Worm (Caenorhabditis elegans) whole organism, young adult: Measurements from ENCODE around the gene tag-196.

Source experiments
- B0261.1 ChIP-seq: sonication (generic microtip); optimal IDR thresholded peaks from 2 replicates; lab custom pipeline; 2016; ENCODE audit warnings: mild to moderate bottlenecking, missing genetic modification characterization, moderate library complexity, missing compliant biosample characterization
- C17E4.6 ChIP-seq: fragments of 200-800 bp; sonication (Bioruptor generic); IDR thresholded peaks from 2 replicates; pipeline ENCODE4 v1.3.6; 2022; ENCODE audit warnings: missing genetic modification reagents, missing genetic modification characterization, missing compliant biosample characterization
- F57A8.1 ChIP-seq: fragments of 200-800 bp; sonication (Bioruptor generic); optimal IDR thresholded peaks from 2 replicates; lab custom pipeline; 2018; ENCODE audit warnings: mild to moderate bottlenecking, missing genetic modification characterization, moderate library complexity, missing compliant biosample characterization
- F57C9.4 ChIP-seq: sonication (generic microtip); optimal IDR thresholded peaks from 2 replicates; lab custom pipeline; 2017; ENCODE audit warnings: mild to moderate bottlenecking, missing genetic modification characterization, missing compliant biosample characterization
- Y79H2A.3 ChIP-seq: fragments of 200-800 bp; sonication (Bioruptor generic); conservative IDR thresholded peaks from 2 replicates; pipeline ENCODE4 v1.3.6; 2022; ENCODE audit warnings: missing genetic modification reagents, missing genetic modification characterization, missing compliant biosample characterization
- ZK185.1 ChIP-seq: sonication (generic microtip); optimal IDR thresholded peaks from 2 replicates; lab custom pipeline; 2016; ENCODE audit warnings: mild to moderate bottlenecking, missing genetic modification characterization, missing compliant biosample characterization; ENCODE audit not compliant: poor library complexity, severe bottlenecking
- aptf-3 ChIP-seq: fragments of 200-800 bp; sonication (Bioruptor generic); IDR thresholded peaks from 2 replicates; pipeline ENCODE4 v1.3.6; 2022; ENCODE audit warnings: missing genetic modification characterization, missing compliant biosample characterization
- athp-1 ChIP-seq: sonication (generic microtip); optimal IDR thresholded peaks from 2 replicates; lab custom pipeline; 2017; ENCODE audit warnings: mild to moderate bottlenecking, missing genetic modification characterization, missing compliant biosample characterization
- attf-3 ChIP-seq: fragments of 200-800 bp; sonication (Bioruptor generic); conservative IDR thresholded peaks from 2 replicates; pipeline ENCODE4 v1.3.6; 2022; ENCODE audit warnings: missing genetic modification reagents, missing genetic modification characterization, missing compliant biosample characterization
- ceh-58 ChIP-seq: fragments of 200-800 bp; sonication (Bioruptor generic); IDR thresholded peaks from 2 replicates; pipeline ENCODE4 v1.3.6; 2022; ENCODE audit warnings: missing genetic modification characterization, missing compliant biosample characterization
- ceh-79 ChIP-seq: sonication (generic microtip); optimal IDR thresholded peaks from 2 replicates; lab custom pipeline; 2017; ENCODE audit warnings: mild to moderate bottlenecking, missing genetic modification characterization, missing compliant biosample characterization
- ceh-91 ChIP-seq: fragments of 200-800 bp; sonication (Bioruptor generic); IDR thresholded peaks from 2 replicates; pipeline ENCODE4 v1.3.6; 2022; ENCODE audit warnings: missing genetic modification reagents, missing genetic modification characterization, missing compliant biosample characterization
- efl-1 ChIP-seq: fragments of 150-350 bp; optimal IDR thresholded peaks from 2 replicates; lab custom pipeline; 2014; ENCODE audit warnings: missing biosample characterization, missing genetic modification reagents, missing genetic modification characterization
- ets-4 ChIP-seq: fragments of 200-800 bp; sonication (Bioruptor generic); optimal IDR thresholded peaks from 2 replicates; lab custom pipeline; 2018; ENCODE audit warnings: mild to moderate bottlenecking, missing genetic modification characterization, missing compliant biosample characterization
- let-526 ChIP-seq: fragments of 200-800 bp; sonication (Bioruptor generic); IDR thresholded peaks from 2 replicates; pipeline ENCODE4 v1.3.6; 2022; ENCODE audit warnings: missing genetic modification reagents, missing genetic modification characterization, missing compliant biosample characterization
- lin-26 ChIP-seq: fragments of 200-800 bp; sonication (Bioruptor generic); IDR thresholded peaks from 2 replicates; pipeline ENCODE4 v1.3.6; 2022; ENCODE audit warnings: missing genetic modification reagents, missing genetic modification characterization, missing compliant biosample characterization
- lir-1 ChIP-seq: fragments of 200-800 bp; sonication (Bioruptor generic); conservative IDR thresholded peaks from 2 replicates; pipeline ENCODE4 v1.3.6; 2022; ENCODE audit warnings: missing genetic modification reagents, missing genetic modification characterization, missing compliant biosample characterization
- lsy-27 ChIP-seq: sonication (generic microtip); optimal IDR thresholded peaks from 2 replicates; lab custom pipeline; 2017; ENCODE audit warnings: missing genetic modification characterization, mild to moderate bottlenecking, missing compliant biosample characterization, antibody characterized with exemption, missing genotype, borderline replicate concordance; ENCODE audit not compliant: insufficient read depth
- madf-10 ChIP-seq: sonication (generic microtip); optimal IDR thresholded peaks from 2 replicates; lab custom pipeline; 2016; ENCODE audit warnings: mild to moderate bottlenecking, missing genetic modification characterization, missing compliant biosample characterization
- mcd-1 ChIP-seq: fragments of 200-800 bp; sonication (Bioruptor generic); IDR thresholded peaks from 2 replicates; pipeline ENCODE4 v1.3.6; 2022; ENCODE audit warnings: missing genetic modification reagents, missing genetic modification characterization, missing compliant biosample characterization
- nfya-1 ChIP-seq: sonication (generic microtip); optimal IDR thresholded peaks from 2 replicates; lab custom pipeline; 2017; ENCODE audit warnings: antibody characterized with exemption, missing compliant biosample characterization, missing genetic modification characterization, borderline replicate concordance; ENCODE audit not compliant: insufficient read depth
- nhr-179 ChIP-seq: sonication (generic microtip); optimal IDR thresholded peaks from 2 replicates; lab custom pipeline; 2016; ENCODE audit warnings: mild to moderate bottlenecking, missing genetic modification characterization, missing compliant biosample characterization
- nhr-80 ChIP-seq: sonication (generic microtip); optimal IDR thresholded peaks from 2 replicates; lab custom pipeline; 2016; ENCODE audit warnings: missing genetic modification characterization, missing compliant biosample characterization
- nhr-90 ChIP-seq: sonication (generic microtip); optimal IDR thresholded peaks from 2 replicates; lab custom pipeline; 2016; ENCODE audit warnings: missing genotype, mild to moderate bottlenecking, missing genetic modification characterization, missing compliant biosample characterization
- pbrm-1 ChIP-seq: fragments of 200-800 bp; sonication (Bioruptor generic); IDR thresholded peaks from 2 replicates; pipeline ENCODE4 v1.3.6; 2022; ENCODE audit warnings: missing genetic modification reagents, missing genetic modification characterization, missing compliant biosample characterization
- pha-4 ChIP-seq: fragments of 150-350 bp; sonication (generic microtip); optimal IDR thresholded peaks from 2 replicates; lab custom pipeline; 2014; ENCODE audit warnings: missing biosample characterization, missing genetic modification reagents, missing genetic modification characterization
- snpc-1.1 ChIP-seq: sonication (generic microtip); optimal IDR thresholded peaks from 2 replicates; lab custom pipeline; 2017; ENCODE audit warnings: missing genetic modification characterization, mild to moderate bottlenecking, missing compliant biosample characterization, antibody characterized with exemption, moderate library complexity, missing genotype, missing genetic modification reagents; ENCODE audit not compliant: insufficient read depth
- somi-1 ChIP-seq: fragments of 200-800 bp; sonication (Bioruptor generic); optimal IDR thresholded peaks from 2 replicates; lab custom pipeline; 2018; ENCODE audit warnings: mild to moderate bottlenecking, missing genetic modification characterization, missing compliant biosample characterization
- sptf-2 ChIP-seq: fragments of 200-800 bp; sonication (Bioruptor generic); optimal IDR thresholded peaks from 2 replicates; lab custom pipeline; 2018; ENCODE audit warnings: mild to moderate bottlenecking, missing genetic modification characterization, missing compliant biosample characterization
- tbp1 ChIP-seq: fragments of 200-800 bp; sonication (Bioruptor generic); optimal IDR thresholded peaks from 2 replicates; lab custom pipeline; 2018; ENCODE audit warnings: mild to moderate bottlenecking, missing genetic modification characterization, missing compliant biosample characterization
- tbx-9 ChIP-seq: sonication (generic microtip); optimal IDR thresholded peaks from 2 replicates; lab custom pipeline; 2016; ENCODE audit warnings: borderline replicate concordance, missing genetic modification characterization, inconsistent platforms, missing compliant biosample characterization
- xnd-1 ChIP-seq: sonication (generic microtip); optimal IDR thresholded peaks from 2 replicates; lab custom pipeline; 2016; ENCODE audit warnings: missing genotype, missing genetic modification reagents, missing genetic modification characterization, missing compliant biosample characterization
- zfh-2 ChIP-seq: fragments of 200-800 bp; sonication (Bioruptor generic); conservative IDR thresholded peaks from 2 replicates; pipeline ENCODE4 v1.3.6; 2022; ENCODE audit warnings: missing genetic modification reagents, missing genetic modification characterization, missing compliant biosample characterization
- ztf-22 ChIP-seq: fragments of 200-800 bp; sonication (Bioruptor generic); optimal IDR thresholded peaks from 2 replicates; lab custom pipeline; 2018; ENCODE audit warnings: mild to moderate bottlenecking, missing genetic modification characterization, moderate library complexity, missing compliant biosample characterization
- ztf-25 ChIP-seq: fragments of 200-800 bp; sonication (Bioruptor generic); IDR thresholded peaks from 2 replicates; pipeline ENCODE4 v1.3.6; 2022; ENCODE audit warnings: missing genetic modification reagents, missing genetic modification characterization, missing compliant biosample characterization

tag-196 gene

DNA sequence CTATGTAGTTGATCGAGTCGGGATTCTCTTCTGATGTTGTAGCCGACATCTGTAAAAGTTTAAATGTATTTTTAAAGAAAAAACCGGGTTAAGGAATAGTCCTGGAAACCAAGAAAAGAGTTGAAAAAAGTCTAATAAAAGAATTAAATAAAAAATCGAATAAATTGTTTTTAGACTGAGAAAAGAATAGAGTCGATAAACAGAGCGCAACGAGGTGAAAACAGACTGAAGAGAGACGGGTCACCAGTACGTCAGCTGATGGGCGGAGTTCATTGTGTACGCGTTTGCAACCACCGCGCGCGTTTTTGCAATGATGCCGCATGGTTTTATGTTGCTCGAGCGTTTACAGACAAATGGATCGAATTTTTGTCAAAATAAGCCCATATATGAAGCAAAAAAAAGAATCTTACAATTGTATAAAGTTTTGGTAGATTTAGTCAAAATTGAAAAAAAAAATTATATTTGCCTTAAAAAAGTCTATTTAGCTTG, 36.6 kb downstream of the tag-196 start, which contains the start of gene atg-18 (continued):
- no peak for TF ChIP-seq lsy-27 (tag; lab: Kevin White, UChicago)

DNA sequence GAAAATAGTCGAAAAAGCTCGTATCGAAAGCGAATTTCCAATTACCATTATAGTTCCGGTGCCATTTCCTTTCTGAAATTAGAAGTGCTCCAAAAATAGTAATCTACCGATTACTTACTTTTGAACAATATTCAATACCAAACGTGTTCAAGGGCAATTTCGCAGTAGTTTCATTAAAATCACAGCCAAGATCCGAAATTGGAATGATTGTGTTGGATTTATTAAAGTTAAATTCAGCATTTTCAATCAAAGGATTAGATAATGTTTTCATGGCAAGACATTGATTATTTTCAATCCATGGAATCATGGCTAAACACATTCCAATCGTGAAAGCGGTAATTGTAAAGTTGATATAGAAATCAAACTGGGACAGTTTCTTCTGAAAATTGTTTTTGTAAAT, 38.1 kb downstream of the tag-196 start:
- no peak for TF ChIP-seq F57C9.4 (tag; lab: Kevin White, UChicago)
- no peak for TF ChIP-seq madf-10 (tag; lab: Kevin White, UChicago)
- TF ChIP-seq xnd-1 (tag; lab: Kevin White, UChicago): no peak
- no peak for TF ChIP-seq nhr-80
- no peak for TF ChIP-seq tbp1 (GFP tag; lab: Kevin White, UChicago)
- TF ChIP-seq lin-26 (GFP tag; lab: Robert Waterston, UW): no peak
- TF ChIP-seq somi-1 (GFP tag; lab: Kevin White, UChicago): no peak
- no peak for TF ChIP-seq nhr-179 (tag; lab: Kevin White, UChicago)
- no peak for TF ChIP-seq aptf-3 (GFP tag; lab: Robert Waterston, UW)
- TF ChIP-seq ceh-58: no peak
- TF ChIP-seq mcd-1 (GFP tag; lab: Robert Waterston, UW): no peak
- no peak for TF ChIP-seq B0261.1 (tag; lab: Kevin White, UChicago)
- TF ChIP-seq pha-4 (tag; lab: Kevin White, UChicago): no peak

DNA sequence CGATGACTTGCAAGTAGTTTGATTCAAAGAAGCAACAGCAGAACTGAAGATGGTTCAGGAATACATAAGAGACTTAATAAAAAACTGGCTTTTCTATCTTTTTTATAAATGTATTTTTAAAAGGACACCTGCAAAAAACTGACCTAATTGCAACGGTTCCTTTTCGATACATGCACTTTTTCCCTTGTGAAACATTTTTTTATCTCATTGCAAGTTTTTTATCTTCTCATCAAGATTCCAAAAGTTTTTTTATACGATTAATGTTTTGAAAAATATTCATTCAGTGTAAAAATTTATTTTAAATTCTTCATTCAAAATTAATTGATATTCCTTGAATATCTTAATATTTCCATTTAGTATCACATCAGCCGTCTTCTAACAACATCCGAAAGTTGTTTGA, 40.9 kb downstream of the tag-196 start, which contains the start of gene oac-29:
Gene oac-29, minus strand, starts transcription at position 101 of the 400 bp plus-strand sequence.
- no peak for TF ChIP-seq nfya-1

ce11 chrV:8636907-8637306, 42.2 kb downstream of the tag-196 start, which contains the start of gene grl-12:
TSS of gene grl-12 (minus strand) at chrV:8637007.
- TF ChIP-seq snpc-1.1 (tag; lab: Kevin White, UChicago): no peak
- no peak for TF ChIP-seq pbrm-1 (GFP tag; lab: Robert Waterston, UW)
- no peak for TF ChIP-seq zfh-2 (GFP tag; lab: Robert Waterston, UW)
- no peak for TF ChIP-seq ZK185.1 (tag; lab: Kevin White, UChicago)
- no peak for TF ChIP-seq lir-1 (GFP tag; lab: Robert Waterston, UW)
- TF ChIP-seq let-526 (GFP tag; lab: Robert Waterston, UW): no peak
- no peak for TF ChIP-seq ceh-91 (GFP tag; lab: Robert Waterston, UW)
- no peak for TF ChIP-seq somi-1 (GFP tag; lab: Kevin White, UChicago)
- TF ChIP-seq tbx-9: no peak
- no peak for TF ChIP-seq athp-1 (tag; lab: Kevin White, UChicago)
- TF ChIP-seq ztf-22 (GFP tag; lab: Kevin White, UChicago): no peak

ce11 chrV:8637666-8638271, 43.1 kb downstream of the tag-196 start, which contains the start of the genes F28A12.10 and acd-4:
TSS of gene F28A12.10 (minus strand) at chrV:8637766.
TSS of gene acd-4 (plus strand) at chrV:8638221.
- TF ChIP-seq sptf-2 (GFP tag; lab: Kevin White, UChicago): no peak
- TF ChIP-seq C17E4.6 (GFP tag; lab: Robert Waterston, UW): no peak
- TF ChIP-seq Y79H2A.3 (GFP tag; lab: Robert Waterston, UW): no peak
- no peak for TF ChIP-seq efl-1
- no peak for TF ChIP-seq zfh-2 (GFP tag; lab: Robert Waterston, UW)
- no peak for TF ChIP-seq F57A8.1 (GFP tag; lab: Kevin White, UChicago)
- no peak for TF ChIP-seq pbrm-1 (GFP tag; lab: Robert Waterston, UW)
- no peak for TF ChIP-seq attf-3 (GFP tag; lab: Robert Waterston, UW)
- TF ChIP-seq ztf-25: no peak
- TF ChIP-seq nhr-90: no peak
- TF ChIP-seq ets-4: no peak
- no peak for TF ChIP-seq ceh-79 (tag; lab: Kevin White, UChicago)
